Fruit fly (Drosophila melanogaster) whole organism, embryonic: Measurements from ENCODE around the gene Eo.

Experiments
- CG10209 ChIP-seq: fragments of 200-800 bp; sonication (Bioruptor generic); optimal IDR thresholded peaks from 3 replicates; lab custom pipeline; 2017; ENCODE audit warnings: missing biosample characterization, mild to moderate bottlenecking, missing genetic modification characterization, missing genetic modification reagents
- CG10366 ChIP-seq: fragments of 200-800 bp; sonication (Bioruptor generic); IDR thresholded peaks from 2 replicates; pipeline ENCODE4 v1.3.6; 2022; ENCODE audit warnings: missing biosample characterization, missing genetic modification characterization
- CG10462 ChIP-seq: fragments of 200-800 bp; sonication (Bioruptor generic); optimal IDR thresholded peaks from 2 replicates; lab custom pipeline; 2016; ENCODE audit warnings: missing biosample characterization, missing genetic modification characterization
- CG10565 ChIP-seq: fragments of 200-800 bp; sonication (Bioruptor generic); optimal IDR thresholded peaks from 3 replicates; lab custom pipeline; 2016; ENCODE audit warnings: missing biosample characterization, mild to moderate bottlenecking, missing genetic modification characterization
- CG12769 ChIP-seq: fragments of 200-800 bp; sonication (Bioruptor generic); optimal IDR thresholded peaks from 2 replicates; lab custom pipeline; 2019; ENCODE audit warnings: missing biosample characterization, mild to moderate bottlenecking, missing genetic modification characterization, moderate library complexity
- CG14710 ChIP-seq: fragments of 200-800 bp; sonication (Bioruptor generic); optimal IDR thresholded peaks from 3 replicates; lab custom pipeline; 2019; ENCODE audit warnings: missing biosample characterization, mild to moderate bottlenecking, missing genetic modification characterization, moderate library complexity
- CG14965 ChIP-seq: fragments of 200-800 bp; sonication (Bioruptor generic); optimal IDR thresholded peaks from 2 replicates; lab custom pipeline; 2016; ENCODE audit warnings: missing biosample characterization, missing genetic modification characterization, borderline replicate concordance
- CG15601 ChIP-seq: fragments of 200-800 bp; sonication (Bioruptor generic); optimal IDR thresholded peaks from 3 replicates; lab custom pipeline; 2019; ENCODE audit warnings: missing biosample characterization, mild to moderate bottlenecking, missing genetic modification characterization, moderate library complexity
- CG17359 ChIP-seq: fragments of 200-800 bp; sonication (Bioruptor generic); optimal IDR thresholded peaks from 3 replicates; lab custom pipeline; 2018; ENCODE audit warnings: missing biosample characterization, mild to moderate bottlenecking, missing genetic modification characterization, moderate library complexity
- CG1832 ChIP-seq: fragments of 200-800 bp; sonication (Bioruptor generic); optimal IDR thresholded peaks from 2 replicates; lab custom pipeline; 2017; ENCODE audit warnings: missing biosample characterization, mild to moderate bottlenecking, missing genetic modification characterization, inconsistent platforms
- CG4404 ChIP-seq: fragments of 200-800 bp; sonication (Bioruptor generic); IDR thresholded peaks from 2 replicates; pipeline ENCODE4 v1.3.6; 2022; ENCODE audit warnings: missing biosample characterization, missing genetic modification characterization
- CG5953 ChIP-seq: fragments of 200-800 bp; sonication (Bioruptor generic); IDR thresholded peaks from 2 replicates; pipeline ENCODE4 v1.3.6; 2022; ENCODE audit warnings: missing biosample characterization, missing genetic modification characterization
- CG7357 ChIP-seq: fragments of 200-800 bp; sonication (Bioruptor generic); IDR thresholded peaks from 3 replicates; pipeline ENCODE4 v1.3.6; 2022; ENCODE audit warnings: missing biosample characterization, missing genetic modification characterization
- CG7556 ChIP-seq: fragments of 200-800 bp; sonication (Bioruptor generic); optimal IDR thresholded peaks from 2 replicates; lab custom pipeline; 2017; ENCODE audit warnings: missing biosample characterization, mild to moderate bottlenecking, missing genetic modification characterization
- CG7839 ChIP-seq: fragments of 200-800 bp; sonication (Bioruptor generic); optimal IDR thresholded peaks from 3 replicates; lab custom pipeline; 2018; ENCODE audit warnings: missing biosample characterization, mild to moderate bottlenecking, missing genetic modification characterization, moderate library complexity
- CG9876 ChIP-seq: fragments of 200-800 bp; sonication (Bioruptor generic); optimal IDR thresholded peaks from 2 replicates; lab custom pipeline; 2016; ENCODE audit warnings: missing biosample characterization, missing genetic modification characterization
- CG9932 ChIP-seq: fragments of 200-800 bp; sonication (Bioruptor generic); IDR thresholded peaks from 2 replicates; pipeline ENCODE4 v1.3.6; 2022; ENCODE audit warnings: missing biosample characterization, missing genetic modification characterization
- CTCF ChIP-seq: fragments of 200-800 bp; sonication (Bioruptor generic); optimal IDR thresholded peaks from 2 replicates; lab custom pipeline; 2017; ENCODE audit warnings: missing biosample characterization, mild to moderate bottlenecking, missing genetic modification characterization, moderate library complexity
- CoRest ChIP-seq: fragments of 200-800 bp; sonication (Bioruptor generic); optimal IDR thresholded peaks from 3 replicates; lab custom pipeline; 2018; ENCODE audit warnings: missing biosample characterization, mild to moderate bottlenecking, missing genetic modification characterization, moderate library complexity
- ERR ChIP-seq: fragments of 200-800 bp; sonication (Bioruptor generic); optimal IDR thresholded peaks from 2 replicates; lab custom pipeline; 2016; ENCODE audit warnings: missing biosample characterization, missing genetic modification characterization
- Fer3 ChIP-seq: fragments of 200-800 bp; sonication (Bioruptor generic); optimal IDR thresholded peaks from 2 replicates; lab custom pipeline; 2018; ENCODE audit warnings: missing biosample characterization, mild to moderate bottlenecking, missing genetic modification characterization, moderate library complexity
- H15 ChIP-seq: fragments of 200-800 bp; sonication (Bioruptor generic); IDR thresholded peaks from 3 replicates; pipeline ENCODE4 v1.3.6; 2022; ENCODE audit warnings: missing biosample characterization, missing genetic modification characterization
- H2.0 ChIP-seq: fragments of 200-800 bp; sonication (Bioruptor generic); IDR thresholded peaks from 2 replicates; pipeline ENCODE4 v1.3.6; 2022; ENCODE audit warnings: missing biosample characterization, missing genetic modification characterization
- HLH3B ChIP-seq: fragments of 200-800 bp; sonication (Bioruptor generic); IDR thresholded peaks from 2 replicates; pipeline ENCODE4 v1.3.6; 2022; ENCODE audit warnings: missing biosample characterization, missing genetic modification characterization
- Kr ChIP-seq: fragments of 200-800 bp; sonication (Bioruptor generic); optimal IDR thresholded peaks from 2 replicates; lab custom pipeline; 2017; ENCODE audit warnings: missing biosample characterization, mild to moderate bottlenecking, missing genetic modification characterization
- Neu2 ChIP-seq: fragments of 200-800 bp; sonication (Bioruptor generic); optimal IDR thresholded peaks from 3 replicates; lab custom pipeline; 2016; ENCODE audit warnings: missing biosample characterization, missing genetic modification characterization, borderline replicate concordance
- Nf-YA ChIP-seq: fragments of 200-800 bp; sonication (Bioruptor generic); IDR thresholded peaks from 2 replicates; pipeline ENCODE4 v1.3.6; 2022; ENCODE audit warnings: missing biosample characterization, missing genetic modification characterization
- Side ChIP-seq: fragments of 200-800 bp; sonication (Bioruptor generic); optimal IDR thresholded peaks from 2 replicates; lab custom pipeline; 2016; ENCODE audit warnings: missing biosample characterization, missing genetic modification characterization
- Trl ChIP-seq, 3 experiments: fragments of >200 bp in 2 of 3; fragments of 200-800 bp in 1 of 3; sonication (Bioruptor generic) in 1 of 3; optimal IDR thresholded peaks; 2 replicates in 1 of 3; 3 replicates in 2 of 3; lab custom pipeline; 2016 to 2017; ENCODE audit warnings: missing biosample characterization in 1 of 3, missing genetic modification characterization in 1 of 3
- Xbp1 ChIP-seq: fragments of 200-800 bp; sonication (Bioruptor generic); optimal IDR thresholded peaks from 3 replicates; lab custom pipeline; 2016; ENCODE audit warnings: missing biosample characterization, mild to moderate bottlenecking, missing genetic modification characterization
- aop ChIP-seq: fragments of 200-800 bp; sonication (Bioruptor generic); IDR thresholded peaks from 2 replicates; pipeline ENCODE4 v1.3.6; 2022; ENCODE audit warnings: missing biosample characterization, missing genetic modification characterization
- ap ChIP-seq: fragments of 200-800 bp; sonication (Bioruptor generic); IDR thresholded peaks from 2 replicates; pipeline ENCODE4 v1.3.6; 2022; ENCODE audit warnings: missing biosample characterization, missing genetic modification characterization
- cad ChIP-seq: fragments of >200 bp; optimal IDR thresholded peaks from 2 replicates; lab custom pipeline; 2017; ENCODE audit warnings: missing biosample characterization, missing genetic modification characterization
- cato ChIP-seq: fragments of 200-800 bp; sonication (Bioruptor generic); optimal IDR thresholded peaks from 2 replicates; lab custom pipeline; 2016; ENCODE audit warnings: missing biosample characterization, missing genetic modification characterization, borderline replicate concordance
- chinmo ChIP-seq: fragments of 200-800 bp; sonication (Bioruptor generic); IDR thresholded peaks from 4 replicates; pipeline ENCODE4 v1.3.6; 2022; ENCODE audit warnings: missing biosample characterization, missing genetic modification characterization; ENCODE audit not compliant: partially characterized antibody
- danr ChIP-seq: fragments of 200-800 bp; sonication (Bioruptor generic); IDR thresholded peaks from 2 replicates; pipeline ENCODE4 v1.3.6; 2022; ENCODE audit warnings: missing biosample characterization, missing genetic modification characterization
- dmrt11E ChIP-seq: fragments of 200-800 bp; sonication (Bioruptor generic); optimal IDR thresholded peaks from 3 replicates; lab custom pipeline; 2018; ENCODE audit warnings: missing biosample characterization, mild to moderate bottlenecking, missing genetic modification characterization, moderate library complexity
- fd64A ChIP-seq: fragments of 200-800 bp; sonication (Bioruptor generic); optimal IDR thresholded peaks from 3 replicates; lab custom pipeline; 2018; ENCODE audit warnings: missing biosample characterization, mild to moderate bottlenecking, missing genetic modification characterization
- gsb ChIP-seq: fragments of 200-800 bp; sonication (Bioruptor generic); IDR thresholded peaks from 2 replicates; pipeline ENCODE4 v1.3.6; 2022; ENCODE audit warnings: missing biosample characterization, missing genetic modification characterization
- hkb ChIP-seq, 2 experiments: fragments of 200-800 bp in 1 of 2; fragments of >200 bp in 1 of 2; sonication (Bioruptor generic) in 1 of 2; IDR thresholded peaks in 1 of 2; optimal IDR thresholded peaks in 1 of 2; 2 replicates each; pipeline versions ENCODE4 v1.3.6 to Lab custom; 2017 to 2022; ENCODE audit warnings: missing biosample characterization in 1 of 2, missing genetic modification characterization in 1 of 2
- nerfin-1 ChIP-seq: fragments of 200-800 bp; sonication (Bioruptor generic); optimal IDR thresholded peaks from 3 replicates; lab custom pipeline; 2019; ENCODE audit warnings: missing biosample characterization, mild to moderate bottlenecking, missing genetic modification characterization, moderate library complexity
- pros ChIP-seq: fragments of 200-800 bp; sonication (Bioruptor generic); optimal IDR thresholded peaks from 3 replicates; lab custom pipeline; 2019; ENCODE audit warnings: missing biosample characterization, mild to moderate bottlenecking, missing genetic modification characterization, moderate library complexity
- schlank ChIP-seq: fragments of 200-800 bp; sonication (Bioruptor generic); optimal IDR thresholded peaks from 2 replicates; lab custom pipeline; 2018; ENCODE audit warnings: missing biosample characterization, mild to moderate bottlenecking, missing genetic modification characterization
- scrt ChIP-seq: fragments of 200-800 bp; sonication (Bioruptor generic); optimal IDR thresholded peaks from 2 replicates; lab custom pipeline; 2018; ENCODE audit warnings: missing biosample characterization, mild to moderate bottlenecking, missing genetic modification characterization, moderate library complexity
- sima ChIP-seq: fragments of 200-800 bp; sonication (Bioruptor generic); optimal IDR thresholded peaks from 2 replicates; lab custom pipeline; 2016; ENCODE audit warnings: missing biosample characterization, missing genetic modification characterization
- slbo ChIP-seq: fragments of 200-800 bp; sonication (Bioruptor generic); IDR thresholded peaks from 2 replicates; pipeline ENCODE4 v1.3.6; 2022; ENCODE audit warnings: missing biosample characterization, missing genetic modification characterization
- slou ChIP-seq: fragments of 200-800 bp; sonication (Bioruptor generic); optimal IDR thresholded peaks from 3 replicates; lab custom pipeline; 2016; ENCODE audit warnings: missing biosample characterization, missing genetic modification characterization
- toy ChIP-seq: fragments of 200-800 bp; sonication (Bioruptor generic); IDR thresholded peaks from 2 replicates; pipeline ENCODE4 v1.3.6; 2022; ENCODE audit warnings: missing biosample characterization, missing genetic modification characterization
- zen2 ChIP-seq: fragments of 200-800 bp; sonication (Bioruptor generic); IDR thresholded peaks from 3 replicates; pipeline ENCODE4 v1.3.6; 2022; ENCODE audit warnings: missing biosample characterization, missing genetic modification characterization; ENCODE audit not compliant: partially characterized antibody

Eo gene

DNA sequence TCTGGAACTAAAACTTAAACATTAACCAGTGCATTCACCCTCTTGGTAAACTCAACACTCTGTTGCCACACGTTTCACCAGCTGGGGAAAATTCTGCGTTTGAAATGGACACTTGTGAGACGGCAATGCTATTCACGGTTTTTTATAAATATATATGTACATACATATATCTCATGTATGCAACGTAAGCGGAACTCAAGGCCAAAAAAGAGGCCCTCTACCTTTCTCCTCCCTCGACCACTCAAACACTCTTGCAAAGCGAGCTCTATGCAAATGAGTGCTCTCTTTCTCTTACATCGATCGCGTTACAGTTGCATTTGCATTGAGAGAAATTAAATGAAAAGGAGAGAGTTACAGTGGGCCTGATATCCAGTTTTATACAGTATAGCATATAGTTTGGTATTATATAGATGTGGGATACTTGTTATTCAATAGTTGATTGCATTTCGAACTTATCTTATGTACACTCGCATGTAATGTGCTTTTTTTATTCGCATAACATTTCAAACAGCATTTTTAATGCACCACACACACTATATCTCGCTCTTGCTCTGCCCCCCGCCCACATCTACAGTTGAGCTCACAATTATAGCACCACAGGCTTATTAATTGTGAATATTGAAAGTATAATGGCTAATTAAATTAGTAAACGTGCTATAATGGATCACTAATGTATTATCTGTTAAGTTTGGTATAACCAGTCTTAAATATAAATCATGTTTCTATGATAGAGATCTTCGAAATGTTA is 33.7 kb upstream of the Eo start (continued):
- TF ChIP-seq CG7556 (GFP tag; lab: Kevin White, UChicago) (peak; percentile 49), Side (no peak), H2.0 (GFP tag; lab: Robert Waterston, UW) (peak; percentile 34), CG14965 (GFP tag; lab: Kevin White, UChicago) (no peak), toy (GFP tag; lab: Robert Waterston, UW) (no peak), cato (GFP tag; lab: Kevin White, UChicago) (peak; percentile 18), CG4404 (GFP tag; lab: Robert Waterston, UW) (no peak), HLH3B (GFP tag; lab: Robert Waterston, UW) (0 out of 2 replicates have a peak, but pooled peaks have one; percentile 29), hkb (optimal IDR thresholded peaks at IDR 0.05; lab: Kevin White, UChicago) (no peak), hkb (GFP tag; IDR thresholded peaks at IDR 0.05; lab: Robert Waterston, UW) (peak; percentile 29; the same call in 1 of the 2 replicates), CG1832 (GFP tag; lab: Kevin White, UChicago) (no peak), zen2 (GFP tag; lab: Robert Waterston, UW) (no peak), CG10565 (GFP tag; lab: Kevin White, UChicago) (no peak), Neu2 (GFP tag; lab: Kevin White, UChicago) (no peak), CG10462 (GFP tag; lab: Kevin White, UChicago) (no peak), CG17359 (tag; lab: Kevin White, UChicago) (peak; percentile 72), sima (GFP tag; lab: Kevin White, UChicago) (no peak), danr (no peak), CG12769 (peak; percentile 26), pros (GFP tag; lab: Kevin White, UChicago) (no peak), CTCF (no peak), gsb (GFP tag; lab: Robert Waterston, UW) (no peak), cad (GFP tag; lab: Kevin White, UChicago) (no peak), CG15601 (peak; percentile 34), slou (no peak), CG10209 (GFP tag; lab: Kevin White, UChicago) (no peak), CG9932 (GFP tag; lab: Robert Waterston, UW) (no peak), CG7357 (GFP tag; lab: Robert Waterston, UW) (no peak), schlank (tag; lab: Kevin White, UChicago) (no peak), Xbp1 (GFP tag; lab: Kevin White, UChicago) (peak; percentile 35), ERR (no peak), CG10366 (peak; percentile 43), scrt (GFP tag; lab: Kevin White, UChicago) (no peak), CG14710 (tag; lab: Kevin White, UChicago) (peak; percentile 49), Nf-YA (GFP tag; lab: Robert Waterston, UW) (no peak), CG7839 (tag; lab: Kevin White, UChicago) (peak; percentile 57), Kr (no peak), chinmo (GFP tag; lab: Robert Waterston, UW) (no peak), CG9876 (GFP tag; lab: Kevin White, UChicago) (no peak), CoRest (tag; lab: Kevin White, UChicago) (peak; percentile 49), slbo (GFP tag; lab: Robert Waterston, UW) (no peak), CG5953 (GFP tag; lab: Robert Waterston, UW) (peak; percentile 66), ap (peak; percentile 24; the same call in 1 of the 2 replicates), aop (GFP tag; lab: Robert Waterston, UW) (no peak), dmrt11E (tag; lab: Kevin White, UChicago) (peak; percentile 62), fd64A (GFP tag; lab: Kevin White, UChicago) (peak; percentile 51), Trl (optimal IDR thresholded peaks at IDR 0.05; lab: Kevin White, UChicago) (peak in 1 of 2 experiments; percentile 40), Trl (GFP tag; optimal IDR thresholded peaks at IDR 0.05; lab: Kevin White, UChicago) (peak; percentile 44), H15 (GFP tag; lab: Robert Waterston, UW) (no peak), nerfin-1 (peak; percentile 11), Fer3 (tag; lab: Kevin White, UChicago) (no peak)
